Fruit fly (Drosophila melanogaster) whole organism, embryonic: Measurements from ENCODE around the gene ImpE1.

Experiments
- Ada2b ChIP-seq: fragments of 200-800 bp; sonication (Bioruptor generic); IDR thresholded peaks from 2 replicates; pipeline ENCODE4 v1.3.6; 2022; ENCODE audit warnings: missing biosample characterization, missing genetic modification characterization
- CG1024 ChIP-seq: fragments of 200-800 bp; sonication (Bioruptor generic); IDR thresholded peaks from 2 replicates; pipeline ENCODE4 v1.3.6; 2022; ENCODE audit warnings: missing biosample characterization, missing genetic modification characterization
- CG10654 ChIP-seq: fragments of 200-800 bp; sonication (Bioruptor generic); optimal IDR thresholded peaks from 2 replicates; lab custom pipeline; 2016; ENCODE audit warnings: missing biosample characterization, missing genetic modification characterization
- CG11723 ChIP-seq: fragments of 200-800 bp; sonication (Bioruptor generic); optimal IDR thresholded peaks from 2 replicates; lab custom pipeline; 2017; ENCODE audit warnings: missing biosample characterization, mild to moderate bottlenecking, missing genetic modification characterization
- CG12104 ChIP-seq: fragments of 200-800 bp; sonication (Bioruptor generic); optimal IDR thresholded peaks from 3 replicates; lab custom pipeline; 2016; ENCODE audit warnings: missing biosample characterization, missing genetic modification characterization
- CG13296 ChIP-seq: fragments of 200-800 bp; sonication (Bioruptor generic); optimal IDR thresholded peaks from 3 replicates; lab custom pipeline; 2018; ENCODE audit warnings: missing biosample characterization, mild to moderate bottlenecking, missing genetic modification characterization
- CG13424 ChIP-seq: fragments of 200-800 bp; sonication (Bioruptor generic); optimal IDR thresholded peaks from 2 replicates; lab custom pipeline; 2019; ENCODE audit warnings: missing biosample characterization, mild to moderate bottlenecking, missing genetic modification characterization, moderate library complexity
- CG1602 ChIP-seq: fragments of 200-800 bp; sonication (Bioruptor generic); optimal IDR thresholded peaks from 3 replicates; lab custom pipeline; 2016; ENCODE audit warnings: missing biosample characterization, missing genetic modification characterization
- CG1603 ChIP-seq: fragments of 200-800 bp; sonication (Bioruptor generic); optimal IDR thresholded peaks from 2 replicates; lab custom pipeline; 2019; ENCODE audit warnings: missing biosample characterization, mild to moderate bottlenecking, missing genetic modification characterization, moderate library complexity
- CG17361 ChIP-seq: fragments of 200-800 bp; sonication (Bioruptor generic); IDR thresholded peaks from 3 replicates; pipeline ENCODE4 v1.3.6; 2022; ENCODE audit warnings: missing biosample characterization, missing genetic modification characterization
- CG17385 ChIP-seq: fragments of 200-800 bp; sonication (Bioruptor generic); optimal IDR thresholded peaks from 3 replicates; lab custom pipeline; 2018; ENCODE audit warnings: missing biosample characterization, mild to moderate bottlenecking, missing genetic modification characterization
- CG17568 ChIP-seq: fragments of 200-800 bp; sonication (Bioruptor generic); optimal IDR thresholded peaks from 2 replicates; lab custom pipeline; 2018; ENCODE audit warnings: missing biosample characterization, mild to moderate bottlenecking, missing genetic modification characterization, moderate library complexity
- CG17612 ChIP-seq: fragments of 200-800 bp; sonication (Bioruptor generic); IDR thresholded peaks from 2 replicates; pipeline ENCODE4 v1.3.6; 2022; ENCODE audit warnings: missing biosample characterization, missing genetic modification characterization
- CG31365 ChIP-seq: fragments of 200-800 bp; sonication (Bioruptor generic); optimal IDR thresholded peaks from 2 replicates; lab custom pipeline; 2018; ENCODE audit warnings: missing biosample characterization, mild to moderate bottlenecking, missing genetic modification characterization
- CG3838 ChIP-seq: fragments of 200-800 bp; sonication (Bioruptor generic); optimal IDR thresholded peaks from 3 replicates; lab custom pipeline; 2016; ENCODE audit warnings: missing biosample characterization, missing genetic modification characterization
- CG5953 ChIP-seq: fragments of 200-800 bp; sonication (Bioruptor generic); IDR thresholded peaks from 2 replicates; pipeline ENCODE4 v1.3.6; 2022; ENCODE audit warnings: missing biosample characterization, missing genetic modification characterization
- CG8944 ChIP-seq: fragments of 200-800 bp; sonication (Bioruptor generic); optimal IDR thresholded peaks from 3 replicates; lab custom pipeline; 2016; ENCODE audit warnings: missing biosample characterization, missing genetic modification characterization
- CkIIα-i1 ChIP-seq: fragments of 200-800 bp; sonication (Bioruptor generic); IDR thresholded peaks from 2 replicates; pipeline ENCODE4 v1.3.6; 2022; ENCODE audit warnings: missing biosample characterization, missing genetic modification characterization
- E2f2 ChIP-seq: fragments of 200-800 bp; sonication (Bioruptor generic); IDR thresholded peaks from 2 replicates; pipeline ENCODE4 v1.3.6; 2022; ENCODE audit warnings: missing biosample characterization, missing genetic modification characterization
- ERR ChIP-seq: fragments of 200-800 bp; sonication (Bioruptor generic); optimal IDR thresholded peaks from 2 replicates; lab custom pipeline; 2016; ENCODE audit warnings: missing biosample characterization, missing genetic modification characterization
- Fer1 ChIP-seq: fragments of 200-800 bp; sonication (Bioruptor generic); optimal IDR thresholded peaks from 2 replicates; lab custom pipeline; 2017; ENCODE audit warnings: missing biosample characterization, mild to moderate bottlenecking, missing genetic modification characterization
- HmgD ChIP-seq: fragments of 200-800 bp; sonication (Bioruptor generic); optimal IDR thresholded peaks from 3 replicates; lab custom pipeline; 2016; ENCODE audit warnings: missing biosample characterization, missing genetic modification characterization
- HmgZ ChIP-seq: fragments of 200-800 bp; sonication (Bioruptor generic); optimal IDR thresholded peaks from 2 replicates; lab custom pipeline; 2018; ENCODE audit warnings: missing biosample characterization, mild to moderate bottlenecking, missing genetic modification characterization
- Hr51 ChIP-seq, 2 experiments: fragments of 200-800 bp; sonication (Bioruptor generic); optimal IDR thresholded peaks; 2 replicates in 1 of 2; 3 replicates in 1 of 2; lab custom pipeline; 2016 to 2018; ENCODE audit warnings: missing biosample characterization in 2 of 2, missing genetic modification characterization in 2 of 2, mild to moderate bottlenecking in 1 of 2, moderate library complexity in 1 of 2
- Hsf ChIP-seq: fragments of 200-800 bp; sonication (Bioruptor generic); optimal IDR thresholded peaks from 3 replicates; lab custom pipeline; 2016; ENCODE audit warnings: missing biosample characterization, missing genetic modification characterization
- Kr ChIP-seq: fragments of 200-800 bp; sonication (Bioruptor generic); optimal IDR thresholded peaks from 2 replicates; lab custom pipeline; 2017; ENCODE audit warnings: missing biosample characterization, mild to moderate bottlenecking, missing genetic modification characterization
- Med ChIP-seq: fragments of 200-800 bp; sonication (Bioruptor generic); peaks from one replicate; lab custom pipeline; 2016; ENCODE audit warnings: missing biosample characterization, missing genetic modification characterization, mild to moderate bottlenecking, inconsistent platforms, moderate library complexity
- Mes4 ChIP-seq: fragments of 200-800 bp; sonication (Bioruptor generic); optimal IDR thresholded peaks from 2 replicates; lab custom pipeline; 2016; ENCODE audit warnings: missing biosample characterization, missing genetic modification characterization
- NC2α ChIP-seq: fragments of 200-800 bp; sonication (Bioruptor generic); optimal IDR thresholded peaks from 2 replicates; lab custom pipeline; 2016; ENCODE audit warnings: missing biosample characterization, missing genetic modification characterization
- Nf-YB ChIP-seq: fragments of 200-800 bp; sonication (Bioruptor generic); optimal IDR thresholded peaks from 3 replicates; lab custom pipeline; 2019; ENCODE audit warnings: missing biosample characterization, mild to moderate bottlenecking, missing genetic modification characterization, moderate library complexity
- Scr ChIP-seq: fragments of 200-800 bp; sonication (Bioruptor generic); IDR thresholded peaks from 2 replicates; pipeline ENCODE4 v1.3.6; 2022; ENCODE audit warnings: missing biosample characterization, missing genetic modification characterization; ENCODE audit not compliant: partially characterized antibody
- Tbp ChIP-seq: fragments of >200 bp; optimal IDR thresholded peaks from 2 replicates; lab custom pipeline; 2018; ENCODE audit warnings: missing biosample characterization, missing genetic modification characterization
- ac ChIP-seq: fragments of 200-800 bp; sonication (Bioruptor generic); optimal IDR thresholded peaks from 3 replicates; lab custom pipeline; 2017; ENCODE audit warnings: missing biosample characterization, mild to moderate bottlenecking, missing genetic modification characterization
- ci ChIP-seq: fragments of 200-800 bp; sonication (Bioruptor generic); IDR thresholded peaks from 3 replicates; pipeline ENCODE4 v1.3.6; 2022; ENCODE audit warnings: missing biosample characterization, missing genetic modification characterization
- en ChIP-seq: fragments of 200-800 bp; sonication (Bioruptor generic); optimal IDR thresholded peaks from 2 replicates; lab custom pipeline; 2016; ENCODE audit warnings: missing biosample characterization, missing genetic modification characterization
- fru ChIP-seq: fragments of >200 bp; optimal IDR thresholded peaks from 2 replicates; lab custom pipeline; 2017
- grau ChIP-seq: fragments of 200-800 bp; optimal IDR thresholded peaks from 3 replicates; lab custom pipeline; 2019; ENCODE audit warnings: missing biosample characterization, mild to moderate bottlenecking, missing genetic modification characterization, moderate library complexity
- insv ChIP-seq, 2 experiments: fragments of 200-800 bp; sonication (Bioruptor generic); optimal IDR thresholded peaks; 3 replicates each; lab custom pipeline; 2016 to 2018; ENCODE audit warnings: missing biosample characterization in 2 of 2, missing genetic modification characterization in 2 of 2
- jigr1 ChIP-seq: fragments of 200-800 bp; sonication (Bioruptor generic); IDR thresholded peaks from 3 replicates; pipeline ENCODE4 v1.3.6; 2022; ENCODE audit warnings: missing biosample characterization, missing genetic modification characterization
- kni ChIP-seq: fragments of 200-800 bp; sonication (Bioruptor generic); optimal IDR thresholded peaks from 3 replicates; lab custom pipeline; 2017; ENCODE audit warnings: mild to moderate bottlenecking, missing biosample characterization, missing genetic modification reagents, missing genetic modification characterization
- lov ChIP-seq, 2 experiments: fragments of 200-800 bp in 1 of 2; fragments of >200 bp in 1 of 2; sonication (Bioruptor generic) in 1 of 2; IDR thresholded peaks in 1 of 2; optimal IDR thresholded peaks in 1 of 2; 2 replicates in 1 of 2; 3 replicates in 1 of 2; pipeline versions ENCODE4 v1.3.6 to Lab custom; 2017 to 2022; ENCODE audit warnings: missing biosample characterization in 1 of 2, missing genetic modification characterization in 1 of 2
- nmo ChIP-seq: fragments of 200-800 bp; sonication (Bioruptor generic); optimal IDR thresholded peaks from 2 replicates; lab custom pipeline; 2018; ENCODE audit warnings: missing biosample characterization, mild to moderate bottlenecking, missing genetic modification characterization, moderate library complexity
- oc ChIP-seq: fragments of 200-800 bp; sonication (Bioruptor generic); optimal IDR thresholded peaks from 2 replicates; lab custom pipeline; 2018; ENCODE audit warnings: missing biosample characterization, mild to moderate bottlenecking, missing genetic modification characterization, moderate library complexity
- pzg ChIP-seq: fragments of 200-800 bp; sonication (Bioruptor generic); optimal IDR thresholded peaks from 3 replicates; lab custom pipeline; 2018; ENCODE audit warnings: missing biosample characterization, mild to moderate bottlenecking, missing genetic modification characterization, moderate library complexity
- salm ChIP-seq: fragments of 200-800 bp; sonication (Bioruptor generic); optimal IDR thresholded peaks from 2 replicates; lab custom pipeline; 2018; ENCODE audit warnings: missing biosample characterization, mild to moderate bottlenecking, missing genetic modification characterization
- so ChIP-seq: fragments of 200-800 bp; sonication (Bioruptor generic); IDR thresholded peaks from 3 replicates; pipeline ENCODE4 v1.3.6; 2022; ENCODE audit warnings: missing biosample characterization, missing genetic modification characterization
- ssp ChIP-seq: fragments of 200-800 bp; sonication (Bioruptor generic); IDR thresholded peaks from 2 replicates; pipeline ENCODE4 v1.3.6; 2022; ENCODE audit warnings: missing biosample characterization, missing genetic modification characterization
- tio ChIP-seq: fragments of 200-800 bp; sonication (Bioruptor generic); optimal IDR thresholded peaks from 2 replicates; lab custom pipeline; 2017; ENCODE audit warnings: missing biosample characterization, missing genetic modification characterization, inconsistent platforms
- z ChIP-seq: fragments of 200-800 bp; sonication (Bioruptor generic); IDR thresholded peaks from 3 replicates; pipeline ENCODE4 v1.3.6; 2022; ENCODE audit warnings: missing biosample characterization, missing genetic modification characterization

Gene ImpE1

dm6 chr3L:8346100-8346980, 25.9 kb upstream of the ImpE1 start, which contains the start of the genes CG7182 and GAPcenA (continued):
- no peak for TF ChIP-seq CG17612 (GFP tag; lab: Robert Waterston, UW)
- peak; percentile 61 for TF ChIP-seq CG10654 (GFP tag; lab: Kevin White, UChicago)
- TF ChIP-seq CG11723: peak; percentile 34
- peak; percentile 77 for TF ChIP-seq CG12104 (GFP tag; lab: Kevin White, UChicago)
- TF ChIP-seq CG5953 (GFP tag; lab: Robert Waterston, UW): no peak
- no peak for TF ChIP-seq ac (GFP tag; lab: Kevin White, UChicago)
- TF ChIP-seq ssp (GFP tag; lab: Robert Waterston, UW): 0 out of 2 replicates have a peak, but pooled peaks have one; percentile 31
- TF ChIP-seq salm (tag; lab: Kevin White, UChicago): peak; percentile 26
- TF ChIP-seq Med (GFP tag; lab: Kevin White, UChicago): peak; percentile 75
- TF ChIP-seq Kr (GFP tag; lab: Kevin White, UChicago): no peak
- TF ChIP-seq Hr51 (GFP tag; optimal IDR thresholded peaks at IDR 0.05; lab: Kevin White, UChicago): peak; percentile 29 to 72
- TF ChIP-seq grau: peak; percentile 76
- peak; percentile 57 for TF ChIP-seq Nf-YB (GFP tag; lab: Kevin White, UChicago)
- TF ChIP-seq CkIIα-i1 (GFP tag; lab: Robert Waterston, UW): no peak
- TF ChIP-seq fru: no peak
- TF ChIP-seq Tbp: no peak
- TF ChIP-seq Mes4 (GFP tag; lab: Kevin White, UChicago): no peak
- TF ChIP-seq CG13424: peak; percentile 79
- TF ChIP-seq Scr: peak; percentile 72
- TF ChIP-seq oc: no peak
- 0 out of 2 replicates have a peak, but pooled peaks have one; percentile 5 for TF ChIP-seq Ada2b (GFP tag; lab: Robert Waterston, UW)
- TF ChIP-seq en (GFP tag; lab: Kevin White, UChicago): no peak
- no peak for TF ChIP-seq jigr1 (GFP tag; lab: Robert Waterston, UW)
- TF ChIP-seq ERR (GFP tag; lab: Kevin White, UChicago): no peak
- TF ChIP-seq HmgD (GFP tag; lab: Kevin White, UChicago): no peak
- no peak for TF ChIP-seq CG31365 (tag; lab: Kevin White, UChicago)
- TF ChIP-seq CG1603 (tag; lab: Kevin White, UChicago): no peak
- peak; percentile 57 for TF ChIP-seq CG13296 (GFP tag; lab: Kevin White, UChicago)
- no peak for TF ChIP-seq lov (optimal IDR thresholded peaks at IDR 0.05; lab: Kevin White, UChicago)
- no peak for TF ChIP-seq lov (GFP tag; IDR thresholded peaks at IDR 0.05; lab: Robert Waterston, UW)
- no peak for TF ChIP-seq tio (GFP tag; lab: Kevin White, UChicago)
- no peak for TF ChIP-seq CG8944 (GFP tag; lab: Kevin White, UChicago)
- no peak for TF ChIP-seq CG17568 (GFP tag; lab: Kevin White, UChicago)
- no peak; the same call in none of the 3 replicates for TF ChIP-seq CG17361 (GFP tag; lab: Robert Waterston, UW)
- TF ChIP-seq CG1024 (GFP tag; lab: Robert Waterston, UW): no peak
- TF ChIP-seq HmgZ: no peak
- peak; percentile 36 for TF ChIP-seq Hsf (GFP tag; lab: Kevin White, UChicago)
- no peak for TF ChIP-seq so
- TF ChIP-seq kni (GFP tag; lab: Kevin White, UChicago): no peak
- TF ChIP-seq CG1602 (GFP tag; lab: Kevin White, UChicago): peak; percentile 64
- TF ChIP-seq CG3838 (GFP tag; lab: Kevin White, UChicago): no peak
- peak; percentile 49 for TF ChIP-seq Fer1
- TF ChIP-seq E2f2: peak; percentile 59
- no peak for TF ChIP-seq NC2α
- TF ChIP-seq CG17385 (GFP tag; lab: Kevin White, UChicago): peak; percentile 63
- peak; percentile 83 for TF ChIP-seq nmo (GFP tag; lab: Kevin White, UChicago)
- TF ChIP-seq z (GFP tag; lab: Robert Waterston, UW): no peak
- peak in 1 of 2 experiments; percentile 46 for TF ChIP-seq insv (GFP tag; optimal IDR thresholded peaks at IDR 0.05; lab: Kevin White, UChicago)
- peak; percentile 36 for TF ChIP-seq pzg (GFP tag; lab: Kevin White, UChicago)
- 0 out of 3 replicates have a peak, but pooled peaks have one; percentile 18 for TF ChIP-seq ci (GFP tag; lab: Robert Waterston, UW)
